Worm (Caenorhabditis elegans) whole organism, young adult: ENCODE measurements around the gene F32G8.2.

Experiments used
- F33H1.4 ChIP-seq: fragments of 200-800 bp; sonication (Bioruptor generic); IDR thresholded peaks from 2 replicates; pipeline ENCODE4 v1.3.6; 2022; ENCODE audit warnings: missing genetic modification reagents, missing genetic modification characterization, missing compliant biosample characterization
- Y67H2A.10 ChIP-seq: fragments of 200-800 bp; sonication (Bioruptor generic); conservative IDR thresholded peaks from 2 replicates; pipeline ENCODE4 v1.3.6; 2022; ENCODE audit warnings: missing genetic modification reagents, missing genetic modification characterization, missing compliant biosample characterization
- egl-18 ChIP-seq: fragments of 200-800 bp; sonication (Bioruptor generic); IDR thresholded peaks from 2 replicates; pipeline ENCODE4 v1.3.6; 2022; ENCODE audit warnings: missing genetic modification reagents, missing genetic modification characterization, missing compliant biosample characterization
- ekl-4 ChIP-seq: fragments of 200-800 bp; sonication (Bioruptor generic); IDR thresholded peaks from 2 replicates; pipeline ENCODE4 v1.3.6; 2022; ENCODE audit warnings: missing genetic modification reagents, missing genetic modification characterization, missing compliant biosample characterization
- him-1 ChIP-seq: sonication (generic microtip); optimal IDR thresholded peaks from 2 replicates; lab custom pipeline; 2016; ENCODE audit warnings: missing genotype, missing genetic modification reagents, missing genetic modification characterization, missing compliant biosample characterization
- nfya-1 ChIP-seq: sonication (generic microtip); optimal IDR thresholded peaks from 2 replicates; lab custom pipeline; 2017; ENCODE audit warnings: antibody characterized with exemption, missing compliant biosample characterization, missing genetic modification characterization, borderline replicate concordance; ENCODE audit not compliant: insufficient read depth

ce11 chrV:10539114-10539513 lies 10.7 kb upstream of the F32G8.2 start, which contains the start of gene F25D1.8:
- TF ChIP-seq him-1 (tag; lab: Kevin White, UChicago) (no peak), ekl-4 (GFP tag; lab: Robert Waterston, UW) (no peak), Y67H2A.10 (GFP tag; lab: Robert Waterston, UW) (no peak), F33H1.4 (GFP tag; lab: Robert Waterston, UW) (no peak), nfya-1 (tag; lab: Kevin White, UChicago) (no peak), egl-18 (no peak)
